Worm (Caenorhabditis elegans): Measurements from ENCODE around the gene C43F9.11.
A peak's percentile ranks its signal among the peaks of the same experiment; 100 is the strongest.

The C43F9.11 gene

ce11 chrIV:10576624-10577023, 20.0 kb upstream of the C43F9.11 start:
- no peak for TF ChIP-seq zag-1 (tag; optimal IDR thresholded peaks at IDR 0.05)
- TF ChIP-seq mab-5 (tag; optimal IDR thresholded peaks at IDR 0.05): no peak
- no peak for TF ChIP-seq gmeb-1 (tag; optimal IDR thresholded peaks at IDR 0.05)
- TF ChIP-seq unc-55 (GFP tag; optimal IDR thresholded peaks at IDR 0.05): no peak
- TF ChIP-seq nhr-25 (tag; optimal IDR thresholded peaks at IDR 0.05): peak; percentile 10
- no peak for TF ChIP-seq sma-9 (GFP tag; optimal IDR thresholded peaks at IDR 0.05)
- TF ChIP-seq sma-9 (tag; optimal IDR thresholded peaks at IDR 0.05): no peak
- peak; percentile 21 for TF ChIP-seq fos-1 (tag; optimal IDR thresholded peaks at IDR 0.05)
- no peak for TF ChIP-seq sem-4 (tag; optimal IDR thresholded peaks at IDR 0.05)

- TF ChIP-seq sma-3 (GFP tag; optimal IDR thresholded peaks at IDR 0.05) (no peak), mbf-1 (tag; optimal IDR thresholded peaks at IDR 0.05) (no peak), sem-4 (tag; optimal IDR thresholded peaks at IDR 0.05) (no peak)
These were observed 19.0 kb upstream of the C43F9.11 start for ce11 chrIV:10577600-10577999.

- TF ChIP-seq ztf-11 (tag; optimal IDR thresholded peaks at IDR 0.05): no peak
- TF ChIP-seq skn-1 (tag; optimal IDR thresholded peaks at IDR 0.05): no peak
- TF ChIP-seq nhr-11 (tag; optimal IDR thresholded peaks at IDR 0.05): no peak
- TF ChIP-seq R02D3.7 (tag; optimal IDR thresholded peaks at IDR 0.05): no peak
These were observed 18.2 kb upstream of the C43F9.11 start, which contains the start of gene lgc-43 for ce11 chrIV:10578367-10578766. lgc-43 (plus strand) TSS chrIV:10578667.

ce11 chrIV:10584237-10584636, 12.4 kb upstream of the C43F9.11 start, which contains the start of gene oac-8:
oac-8 (plus strand) TSS chrIV:10584537.
- TF ChIP-seq zag-1 (tag; optimal IDR thresholded peaks at IDR 0.05) (no peak), snpc-4 (tag; optimal IDR thresholded peaks at IDR 0.05) (no peak), nhr-6 (tag; optimal IDR thresholded peaks at IDR 0.05) (no peak)

ce11 chrIV:10589072-10589471, 7.5 kb upstream of the C43F9.11 start, which contains the start of gene C43F9.4:
C43F9.4 (minus strand) TSS chrIV:10589172.
- TF ChIP-seq peb-1 (tag; optimal IDR thresholded peaks at IDR 0.05) (no peak), skn-1 (tag; optimal IDR thresholded peaks at IDR 0.05) (no peak), lin-11 (tag; optimal IDR thresholded peaks at IDR 0.05) (no peak), nhr-10 (tag; optimal IDR thresholded peaks at IDR 0.05) (no peak), zag-1 (tag; optimal IDR thresholded peaks at IDR 0.05) (no peak), mab-5 (tag; optimal IDR thresholded peaks at IDR 0.05) (no peak), ceh-82 (tag; optimal IDR thresholded peaks at IDR 0.05) (no peak), elt-3 (tag; optimal IDR thresholded peaks at IDR 0.05) (no peak), F13H6.1 (tag; optimal IDR thresholded peaks at IDR 0.05) (no peak)

DNA sequence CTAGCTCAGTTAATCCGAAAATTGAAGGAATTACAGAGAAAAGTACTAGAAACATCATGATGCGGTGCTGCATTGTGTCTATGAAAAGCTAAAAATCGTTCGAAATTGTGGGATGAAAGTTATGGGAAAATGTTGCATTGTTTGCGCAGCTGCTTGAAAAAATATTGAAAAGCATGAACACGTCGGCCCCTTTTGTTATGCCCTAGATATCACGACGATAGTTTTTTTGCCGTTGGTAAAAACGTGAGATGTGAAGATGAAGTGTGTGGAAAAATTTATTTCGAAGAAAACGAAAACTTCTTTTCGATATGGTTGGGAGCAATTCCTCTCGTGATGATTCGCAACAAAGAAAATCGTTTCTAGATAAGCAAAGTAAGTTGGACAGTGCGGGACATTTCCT, 6.0 kb upstream of the C43F9.11 start, which contains the start of the genes C43F9.5 and nkb-2:
TSS of gene C43F9.5 (minus strand) at position 101 of the 400 bp plus-strand sequence.
TSS of gene nkb-2 (plus strand) at position 277 of the 400 bp plus-strand sequence.
- TF ChIP-seq dmd-4 (tag; optimal IDR thresholded peaks at IDR 0.05) (no peak), skn-1 (tag; optimal IDR thresholded peaks at IDR 0.05) (no peak), elt-3 (tag; optimal IDR thresholded peaks at IDR 0.05) (no peak), ceh-82 (tag; optimal IDR thresholded peaks at IDR 0.05) (no peak), nhr-129 (tag; optimal IDR thresholded peaks at IDR 0.05) (no peak), zag-1 (tag; optimal IDR thresholded peaks at IDR 0.05) (no peak)

DNA sequence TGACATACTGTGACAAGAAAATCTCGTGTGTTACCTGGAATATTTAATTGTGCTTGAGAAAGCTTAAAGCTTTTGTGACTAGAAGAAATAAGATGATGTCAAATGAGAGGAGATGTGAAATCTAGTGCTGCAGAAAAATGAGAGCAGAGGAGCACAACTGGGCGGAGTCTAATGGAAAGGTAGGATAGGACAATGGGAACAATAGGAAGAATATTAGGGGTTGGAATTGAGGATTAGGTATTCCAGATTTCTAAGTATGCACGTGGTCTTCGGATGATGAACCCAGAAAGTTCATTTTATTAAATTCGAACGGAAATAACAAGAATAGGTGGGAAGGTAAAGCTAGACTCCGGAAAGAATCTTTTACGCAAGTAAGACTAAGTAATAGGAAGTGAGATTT, 3.0 kb upstream of the C43F9.11 start, which contains the start of gene C43F9.7:
TSS of gene C43F9.7 (minus strand) at position 101 of the 400 bp plus-strand sequence.
- TF ChIP-seq lsy-2 (tag; optimal IDR thresholded peaks at IDR 0.05) (no peak), nhr-10 (tag; optimal IDR thresholded peaks at IDR 0.05) (no peak), unc-39 (tag; optimal IDR thresholded peaks at IDR 0.05) (no peak), ceh-82 (tag; optimal IDR thresholded peaks at IDR 0.05) (no peak), elt-1 (tag; optimal IDR thresholded peaks at IDR 0.05) (no peak), elt-3 (tag; optimal IDR thresholded peaks at IDR 0.05) (no peak)

DNA sequence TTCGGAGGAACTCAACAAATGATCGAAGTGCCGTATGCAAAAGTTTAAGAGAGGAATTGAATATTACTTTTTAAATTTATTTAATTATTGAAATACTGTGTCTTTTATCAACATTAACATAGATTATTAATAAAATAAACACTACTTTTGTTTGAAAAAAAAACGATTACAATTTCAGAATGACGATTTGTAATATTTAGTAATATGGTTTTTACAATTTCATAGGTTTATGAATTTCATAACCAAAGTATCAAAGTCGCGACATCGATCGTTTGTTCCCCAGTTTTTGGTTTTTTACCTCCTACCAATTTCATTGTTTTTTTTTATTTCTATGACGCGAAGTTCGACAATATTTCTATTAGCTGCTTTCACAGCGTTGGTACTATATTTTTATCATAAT, 3.4 kb downstream of the C43F9.11 start, which contains the start of gene R09H10.1:
TSS of gene R09H10.1 (plus strand) at position 301 of the 400 bp plus-strand sequence.
- TF ChIP-seq F13H6.1 (tag; optimal IDR thresholded peaks at IDR 0.05) (no peak), mbf-1 (tag; optimal IDR thresholded peaks at IDR 0.05) (no peak), ceh-82 (tag; optimal IDR thresholded peaks at IDR 0.05) (no peak), zag-1 (tag; optimal IDR thresholded peaks at IDR 0.05) (no peak), nhr-237 (tag; optimal IDR thresholded peaks at IDR 0.05) (no peak)
